Fruit fly (Drosophila melanogaster): ENCODE data around the gene CG11345.

DNA sequence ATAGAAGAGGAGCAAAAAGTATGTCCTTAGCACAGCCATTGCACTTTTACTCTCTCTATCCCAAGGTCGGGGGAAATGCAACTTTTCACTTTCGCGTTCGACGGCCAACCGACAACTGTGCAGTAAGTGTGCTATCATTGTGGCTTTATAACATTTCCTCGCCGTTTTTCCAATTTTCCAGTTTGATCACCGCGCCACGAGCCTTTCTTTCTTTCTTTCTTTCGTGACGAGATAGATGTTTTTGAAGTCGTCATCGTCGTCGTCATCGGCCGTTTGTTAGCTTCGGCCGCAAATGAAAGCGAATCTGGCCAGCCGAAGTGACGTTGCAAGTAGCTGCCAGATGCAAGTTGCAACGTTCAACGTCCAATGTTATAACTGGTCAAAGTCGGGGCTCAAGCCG is 42.4 kb upstream of the CG11345 start, which contains the start of gene CG13720:
- TF ChIP-seq h (optimal IDR thresholded peaks at IDR 0.05) (no peak), insv (optimal IDR thresholded peaks at IDR 0.05) (no peak)

Measured in Kc167 (cell line).